Worm (Caenorhabditis elegans) whole organism, L1 larva: Measurements from ENCODE around the gene srd-56.

Experiments used
- elt-2 ChIP-seq: sonication (generic microtip); optimal IDR thresholded peaks from 2 replicates; lab custom pipeline; 2016; ENCODE audit warnings: missing genetic modification characterization, mild to moderate bottlenecking, inconsistent platforms, missing compliant biosample characterization, missing genetic modification reagents
- fkh-8 ChIP-seq: sonication (generic microtip); optimal IDR thresholded peaks from 2 replicates; lab custom pipeline; 2016; ENCODE audit warnings: mild to moderate bottlenecking, missing genetic modification characterization, missing compliant biosample characterization
- irx-1 ChIP-seq: sonication (generic microtip); optimal IDR thresholded peaks from 2 replicates; lab custom pipeline; 2016; ENCODE audit warnings: missing genetic modification characterization, missing compliant biosample characterization
- tbx-2 ChIP-seq: sonication (generic microtip); optimal IDR thresholded peaks from 2 replicates; lab custom pipeline; 2016; ENCODE audit warnings: missing genetic modification characterization, missing compliant biosample characterization

- TF ChIP-seq tbx-2 (tag; lab: Kevin White, UChicago) (no peak), fkh-8 (tag; lab: Kevin White, UChicago) (no peak), elt-2 (tag; lab: Kevin White, UChicago) (no peak), irx-1 (no peak)
Measured at ce11 chrII:7242754-7243153, 39.7 kb upstream of the srd-56 start.
